Worm (Caenorhabditis elegans) whole organism, young adult: ENCODE data around the gene R09F10.5.

Experiments
- ama-1 ChIP-seq, 3 experiments: fragments of 150-350 bp in 1 of 3; sonication (generic microtip) in 2 of 3; optimal IDR thresholded peaks; 2 replicates each; lab custom pipeline; 2014 to 2018; ENCODE audit warnings: missing biosample characterization in 2 of 3, missing genetic modification characterization in 2 of 3, missing genetic modification reagents in 2 of 3
- ekl-4 ChIP-seq: fragments of 200-800 bp; sonication (Bioruptor generic); IDR thresholded peaks from 2 replicates; pipeline ENCODE4 v1.3.6; 2022; ENCODE audit warnings: missing genetic modification reagents, missing genetic modification characterization, missing compliant biosample characterization
- nhr-27 ChIP-seq: fragments of 200-800 bp; sonication (Bioruptor generic); optimal IDR thresholded peaks from 2 replicates; lab custom pipeline; 2018; ENCODE audit warnings: mild to moderate bottlenecking, missing genetic modification characterization, moderate library complexity, missing compliant biosample characterization
- unc-62 ChIP-seq: fragments of 150-350 bp; optimal IDR thresholded peaks from 2 replicates; lab custom pipeline; 2014; ENCODE audit warnings: missing biosample characterization, missing genetic modification reagents, missing genetic modification characterization
- zim-3 ChIP-seq: sonication (generic microtip); optimal IDR thresholded peaks from 2 replicates; lab custom pipeline; 2017; ENCODE audit warnings: mild to moderate bottlenecking, missing genetic modification characterization, moderate library complexity, missing compliant biosample characterization

DNA sequence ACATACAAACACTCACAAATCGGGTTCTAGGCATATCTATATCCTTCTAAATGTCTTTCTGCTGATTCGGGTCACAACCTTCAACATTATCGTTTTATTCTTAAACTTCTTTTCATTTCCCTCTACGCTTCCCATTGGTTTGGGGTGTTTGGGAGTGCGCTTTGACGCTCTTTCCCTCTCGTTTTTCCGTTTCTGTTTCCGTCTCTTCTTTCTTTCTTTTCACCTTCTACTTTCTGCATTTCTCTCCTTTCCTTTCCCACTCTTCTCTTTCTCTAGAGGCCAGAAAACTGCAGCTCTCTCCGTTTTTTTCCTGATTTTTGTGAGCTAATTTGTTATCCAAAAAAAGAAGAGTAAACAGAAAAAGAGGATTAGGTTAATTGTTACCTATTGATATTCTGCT lies 31.2 kb downstream of the R09F10.5 start:
- TF ChIP-seq ekl-4 (GFP tag; lab: Robert Waterston, UW) (no peak), unc-62 (GFP tag; lab: Kevin White, UChicago) (no peak), zim-3 (tag; lab: Kevin White, UChicago) (no peak), nhr-27 (tag; lab: Kevin White, UChicago) (no peak), ama-1 (optimal IDR thresholded peaks at IDR 0.05; lab: Kevin White, UChicago) (no peak), ama-1 (GFP tag; optimal IDR thresholded peaks at IDR 0.05; lab: Kevin White, UChicago) (no peak)
